Worm (Caenorhabditis elegans): ENCODE data around the gene gpa-10.

- no peak for TF ChIP-seq cog-1 (tag; optimal IDR thresholded peaks at IDR 0.05)
- TF ChIP-seq T22C8.4 (GFP tag; IDR thresholded peaks at IDR 0.05), result no peak
- no peak for TF ChIP-seq klf-2 (GFP tag; conservative IDR thresholded peaks at IDR 0.05)
- TF ChIP-seq ref-1 (GFP tag; conservative IDR thresholded peaks at IDR 0.05), result no peak
- no peak for TF ChIP-seq flt-1 (GFP tag; IDR thresholded peaks at IDR 0.05)
- no peak for TF ChIP-seq tab-1 (GFP tag; IDR thresholded peaks at IDR 0.05)
- no peak for TF ChIP-seq ztf-29 (GFP tag; IDR thresholded peaks at IDR 0.05)
Measured at ce11 chrV:6839008-6839407, 15.6 kb downstream of the gpa-10 start, which contains the start of gene hpo-8.
